Fruit fly (Drosophila melanogaster): ENCODE results near the gene CG7215.

- TF ChIP-seq CG8478 (optimal IDR thresholded peaks at IDR 0.05) (no peak), CTCF (optimal IDR thresholded peaks at IDR 0.05) (no peak)
Measured at dm6 chr3R:18125023-18125630, 41.9 kb downstream of the CG7215 start.
